Worm (Caenorhabditis elegans): ENCODE measurements around the gene C33B4.2.

- TF ChIP-seq nhr-25 (tag; optimal IDR thresholded peaks at IDR 0.05) (no peak), ceh-82 (tag; optimal IDR thresholded peaks at IDR 0.05) (no peak), fos-1 (tag; optimal IDR thresholded peaks at IDR 0.05) (peak; percentile 7), R02D3.7 (tag; optimal IDR thresholded peaks at IDR 0.05) (no peak), aly-2 (tag; optimal IDR thresholded peaks at IDR 0.05) (no peak), zag-1 (tag; optimal IDR thresholded peaks at IDR 0.05) (no peak), unc-39 (tag; optimal IDR thresholded peaks at IDR 0.05) (no peak), nhr-6 (tag; optimal IDR thresholded peaks at IDR 0.05) (peak; percentile 20), nhr-129 (tag; optimal IDR thresholded peaks at IDR 0.05) (peak; percentile 21), F13H6.1 (tag; optimal IDR thresholded peaks at IDR 0.05) (peak; percentile 9), nhr-77 (tag; optimal IDR thresholded peaks at IDR 0.05) (peak; percentile 9), ceh-16 (tag; optimal IDR thresholded peaks at IDR 0.05) (no peak)
These were observed 4.7 kb upstream of the C33B4.2 start for ce11 chrII:11376598-11377108.

Data from whole organism, L2 larva.